Worm (Caenorhabditis elegans) whole organism, mixed stage, embryonic: ENCODE data around the gene ZK742.3.

Experiments used
- M03D4.4 ChIP-seq: sonication (generic microtip); optimal IDR thresholded peaks from 2 replicates; lab custom pipeline; 2017; ENCODE audit warnings: mild to moderate bottlenecking, missing genetic modification characterization, missing compliant biosample characterization
- blmp-1 ChIP-seq: fragments of 150-350 bp; optimal IDR thresholded peaks from 2 replicates; lab custom pipeline; 2014; ENCODE audit warnings: missing biosample characterization, missing genetic modification characterization
- ceh-83 ChIP-seq: fragments of 200-800 bp; sonication (Bioruptor generic); optimal IDR thresholded peaks from 2 replicates; lab custom pipeline; 2018; ENCODE audit warnings: mild to moderate bottlenecking, missing genetic modification characterization, missing compliant biosample characterization
- ces-1 ChIP-seq: fragments of 150-350 bp; optimal IDR thresholded peaks from 2 replicates; lab custom pipeline; 2014; ENCODE audit warnings: missing biosample characterization, missing genetic modification reagents, missing genetic modification characterization
- cnd-1 ChIP-seq: fragments of 200-800 bp; sonication (Bioruptor generic); optimal IDR thresholded peaks from 2 replicates; lab custom pipeline; 2018; ENCODE audit warnings: mild to moderate bottlenecking, missing genetic modification characterization, missing compliant biosample characterization
- drap-1 ChIP-seq: fragments of 200-800 bp; sonication (Bioruptor generic); optimal IDR thresholded peaks from 3 replicates; lab custom pipeline; 2018; ENCODE audit warnings: mild to moderate bottlenecking, missing genetic modification characterization, missing compliant biosample characterization
- elt-3 ChIP-seq: fragments of 150-350 bp; optimal IDR thresholded peaks from 2 replicates; lab custom pipeline; 2014; ENCODE audit warnings: missing biosample characterization, missing genetic modification characterization
- flh-1 ChIP-seq: fragments of 200-800 bp; sonication (Bioruptor generic); optimal IDR thresholded peaks from 2 replicates; lab custom pipeline; 2018; ENCODE audit warnings: mild to moderate bottlenecking, missing genetic modification characterization, moderate library complexity, missing compliant biosample characterization
- ham-2 ChIP-seq: fragments of 200-800 bp; sonication (Bioruptor generic); optimal IDR thresholded peaks from 2 replicates; lab custom pipeline; 2018; ENCODE audit warnings: mild to moderate bottlenecking, missing genetic modification characterization, missing compliant biosample characterization
- hlh-1 ChIP-seq: fragments of 150-350 bp; optimal IDR thresholded peaks from 2 replicates; lab custom pipeline; 2014; ENCODE audit warnings: missing biosample characterization, missing genetic modification reagents, missing genetic modification characterization
- lin-13 ChIP-seq: fragments of 150-350 bp; optimal IDR thresholded peaks from 2 replicates; lab custom pipeline; 2014; ENCODE audit warnings: missing biosample characterization, missing genetic modification characterization
- lin-32 ChIP-seq: fragments of 200-800 bp; sonication (Bioruptor generic); optimal IDR thresholded peaks from 2 replicates; lab custom pipeline; 2018; ENCODE audit warnings: mild to moderate bottlenecking, missing genetic modification characterization, missing compliant biosample characterization
- lsy-2 ChIP-seq: fragments of 150-350 bp; optimal IDR thresholded peaks from 2 replicates; lab custom pipeline; 2014; ENCODE audit warnings: missing biosample characterization, missing genetic modification characterization
- mab-5 ChIP-seq: fragments of 150-350 bp; optimal IDR thresholded peaks from 2 replicates; lab custom pipeline; 2014; ENCODE audit warnings: missing biosample characterization, missing genetic modification characterization
- mep-1 ChIP-seq: fragments of 150-350 bp; optimal IDR thresholded peaks from 2 replicates; lab custom pipeline; 2017; ENCODE audit warnings: missing biosample characterization, missing genetic modification reagents, missing genetic modification characterization, inconsistent platforms
- mls-2 ChIP-seq: sonication (generic microtip); optimal IDR thresholded peaks from 2 replicates; lab custom pipeline; 2016; ENCODE audit warnings: mild to moderate bottlenecking, missing genetic modification characterization, moderate library complexity, missing compliant biosample characterization
- nhr-2 ChIP-seq: fragments of 150-350 bp; optimal IDR thresholded peaks from 2 replicates; lab custom pipeline; 2014; ENCODE audit warnings: missing biosample characterization, missing genetic modification characterization
- nhr-76 ChIP-seq: sonication (generic microtip); optimal IDR thresholded peaks from 2 replicates; lab custom pipeline; 2017; ENCODE audit warnings: missing biosample characterization, missing genetic modification characterization
- pha-4 ChIP-seq: fragments of 150-350 bp; optimal IDR thresholded peaks from 2 replicates; lab custom pipeline; 2018; ENCODE audit warnings: missing biosample characterization, missing genetic modification reagents, missing genetic modification characterization
- sem-2 ChIP-seq: fragments of 200-800 bp; sonication (Bioruptor generic); optimal IDR thresholded peaks from 2 replicates; lab custom pipeline; 2018; ENCODE audit warnings: mild to moderate bottlenecking, missing genetic modification characterization, missing compliant biosample characterization
- snpc-4 ChIP-seq: fragments of 150-350 bp; optimal IDR thresholded peaks from 2 replicates; lab custom pipeline; 2014; ENCODE audit warnings: missing biosample characterization, missing genetic modification characterization
- tbx-8 ChIP-seq: fragments of 200-800 bp; sonication (Bioruptor generic); optimal IDR thresholded peaks from 2 replicates; lab custom pipeline; 2018; ENCODE audit warnings: mild to moderate bottlenecking, missing genetic modification characterization, moderate library complexity, missing compliant biosample characterization
- unc-120 ChIP-seq: sonication (generic microtip); optimal IDR thresholded peaks from 2 replicates; lab custom pipeline; 2017; ENCODE audit warnings: missing genetic modification characterization, missing compliant biosample characterization; ENCODE audit not compliant: poor library complexity, severe bottlenecking
- unc-39 ChIP-seq: fragments of 150-350 bp; optimal IDR thresholded peaks from 2 replicates; lab custom pipeline; 2014; ENCODE audit warnings: missing biosample characterization, missing genetic modification characterization
- unc-62 ChIP-seq: fragments of 150-350 bp; optimal IDR thresholded peaks from 2 replicates; lab custom pipeline; 2014; ENCODE audit warnings: missing biosample characterization, missing genetic modification reagents, missing genetic modification characterization
- zip-8 ChIP-seq: fragments of 150-350 bp; optimal IDR thresholded peaks from 2 replicates; lab custom pipeline; 2014; ENCODE audit warnings: missing biosample characterization, missing genetic modification characterization
- ztf-11 ChIP-seq: fragments of 150-350 bp; optimal IDR thresholded peaks from 2 replicates; lab custom pipeline; 2014; ENCODE audit warnings: missing biosample characterization, missing genetic modification characterization

Gene ZK742.3

ce11 chrV:7839485-7839884, 29.8 kb upstream of the ZK742.3 start, which contains the start of gene C37C3.12:
Gene C37C3.12 (minus strand): TSS chrV:7839585.
- TF ChIP-seq hlh-1 (no peak), M03D4.4 (tag; lab: Kevin White, UChicago) (no peak), pha-4 (tag; lab: Kevin White, UChicago) (no peak), snpc-4 (tag; lab: Kevin White, UChicago) (no peak), mls-2 (tag; lab: Kevin White, UChicago) (no peak), ces-1 (GFP tag; lab: Kevin White, UChicago) (no peak), mab-5 (tag; lab: Kevin White, UChicago) (no peak), unc-120 (no peak)

- no peak for TF ChIP-seq nhr-76 (tag; lab: Kevin White, UChicago)
- TF ChIP-seq unc-39 (tag; lab: Kevin White, UChicago) = no peak
- no peak for TF ChIP-seq hlh-1
- no peak for TF ChIP-seq ceh-83 (GFP tag; lab: Kevin White, UChicago)
- no peak for TF ChIP-seq cnd-1 (tag; lab: Kevin White, UChicago)
- no peak for TF ChIP-seq zip-8 (tag; lab: Kevin White, UChicago)
- no peak for TF ChIP-seq unc-120
- TF ChIP-seq lin-13 = no peak
- no peak for TF ChIP-seq ces-1 (GFP tag; lab: Kevin White, UChicago)
- no peak for TF ChIP-seq snpc-4 (tag; lab: Kevin White, UChicago)
- TF ChIP-seq flh-1 (GFP tag; lab: Kevin White, UChicago) = no peak
- TF ChIP-seq unc-62 (GFP tag; lab: Kevin White, UChicago) = no peak
- no peak for TF ChIP-seq lsy-2 (tag; lab: Kevin White, UChicago)
- no peak for TF ChIP-seq pha-4 (tag; lab: Kevin White, UChicago)
These were observed 28.1 kb upstream of the ZK742.3 start, which contains the start of gene ttr-33 for ce11 chrV:7837809-7838208. Gene ttr-33 (minus strand): TSS chrV:7837909.

- TF ChIP-seq unc-39 (tag; lab: Kevin White, UChicago) (no peak), zip-8 (tag; lab: Kevin White, UChicago) (peak; percentile 64), elt-3 (tag; lab: Kevin White, UChicago) (no peak), ztf-11 (no peak)
These were observed 27.2 kb upstream of the ZK742.3 start, which contains the start of gene txt-5 for ce11 chrV:7836911-7837310. Gene txt-5 (minus strand): TSS chrV:7837134.

- TF ChIP-seq tbx-8 (GFP tag; lab: Kevin White, UChicago) (no peak), sem-2 (no peak), blmp-1 (tag; lab: Kevin White, UChicago) (no peak), hlh-1 (no peak), flh-1 (GFP tag; lab: Kevin White, UChicago) (no peak), mep-1 (tag; lab: Kevin White, UChicago) (no peak), unc-120 (no peak), drap-1 (no peak), mls-2 (tag; lab: Kevin White, UChicago) (no peak), unc-39 (tag; lab: Kevin White, UChicago) (no peak), lsy-2 (tag; lab: Kevin White, UChicago) (no peak), ces-1 (GFP tag; lab: Kevin White, UChicago) (no peak), lin-32 (GFP tag; lab: Kevin White, UChicago) (no peak), ham-2 (GFP tag; lab: Kevin White, UChicago) (no peak)
These were observed 21.2 kb upstream of the ZK742.3 start for ce11 chrV:7830952-7831351.

ce11 chrV:7826917-7827316, 17.2 kb upstream of the ZK742.3 start, which contains the start of gene mig-6:
Gene mig-6 (plus strand): TSS chrV:7827217.
- TF ChIP-seq mep-1 (tag; lab: Kevin White, UChicago) = no peak
- TF ChIP-seq snpc-4 (tag; lab: Kevin White, UChicago) = no peak
- TF ChIP-seq nhr-2 (tag; lab: Kevin White, UChicago) = no peak
- TF ChIP-seq elt-3 (tag; lab: Kevin White, UChicago) = no peak
- TF ChIP-seq ztf-11 = no peak
- no peak for TF ChIP-seq lin-13
- no peak for TF ChIP-seq lsy-2 (tag; lab: Kevin White, UChicago)

- no peak for TF ChIP-seq unc-39 (tag; lab: Kevin White, UChicago)
- no peak for TF ChIP-seq flh-1 (GFP tag; lab: Kevin White, UChicago)
- TF ChIP-seq mab-5 (tag; lab: Kevin White, UChicago) = no peak
- peak; percentile 68 for TF ChIP-seq hlh-1
- TF ChIP-seq unc-62 (GFP tag; lab: Kevin White, UChicago) = peak; percentile 37
- TF ChIP-seq sem-2 = no peak
These were observed 16.6 kb upstream of the ZK742.3 start for ce11 chrV:7826362-7826761.
